Worm (Caenorhabditis elegans) whole organism, L4 larva: ENCODE results near the gene rab-39.

Experiments used
- F10B5.3 ChIP-seq: sonication (generic microtip); optimal IDR thresholded peaks from 2 replicates; lab custom pipeline; 2016; ENCODE audit warnings: mild to moderate bottlenecking, missing genetic modification characterization, missing compliant biosample characterization
- F26F4.8 ChIP-seq: fragments of 200-800 bp; sonication (Bioruptor generic); conservative IDR thresholded peaks from 2 replicates; pipeline ENCODE4 v1.3.6; 2022; ENCODE audit warnings: missing genetic modification characterization, missing compliant biosample characterization
- F44E2.7 ChIP-seq: fragments of 200-800 bp; sonication (Bioruptor generic); IDR thresholded peaks from 2 replicates; pipeline ENCODE4 v2.1.2; 2022; ENCODE audit warnings: missing genetic modification characterization, missing compliant biosample characterization
- F49E8.2 ChIP-seq: sonication (generic microtip); optimal IDR thresholded peaks from 2 replicates; lab custom pipeline; 2016; ENCODE audit warnings: missing compliant biosample characterization, mild to moderate bottlenecking, missing genetic modification characterization, borderline replicate concordance
- R02D3.7 ChIP-seq: fragments of 150-350 bp; sonication (generic microtip); optimal IDR thresholded peaks from 3 replicates; lab custom pipeline; 2014; ENCODE audit warnings: missing biosample characterization, missing genetic modification characterization
- T26A8.4 ChIP-seq: fragments of 200-800 bp; sonication (Bioruptor generic); IDR thresholded peaks from 2 replicates; pipeline ENCODE4 v1.3.6; 2022; ENCODE audit warnings: missing genetic modification characterization, missing compliant biosample characterization
- Y105C5A.15 ChIP-seq: fragments of 200-800 bp; sonication (Bioruptor generic); IDR thresholded peaks from 2 replicates; pipeline ENCODE4 v1.3.6; 2022; ENCODE audit warnings: missing genetic modification characterization, missing compliant biosample characterization
- Y5F2A.4 ChIP-seq: fragments of 200-800 bp; sonication (Bioruptor generic); optimal IDR thresholded peaks from 2 replicates; lab custom pipeline; 2018; ENCODE audit warnings: mild to moderate bottlenecking, missing genetic modification characterization, missing compliant biosample characterization
- ZK337.2 ChIP-seq: fragments of 200-800 bp; sonication (Bioruptor generic); IDR thresholded peaks from 2 replicates; pipeline ENCODE4 v1.3.6; 2022; ENCODE audit warnings: missing genetic modification reagents, missing genetic modification characterization, missing compliant biosample characterization
- ZK546.5 ChIP-seq, 2 experiments: sonication (generic microtip); optimal IDR thresholded peaks; 2 replicates each; lab custom pipeline; 2017; ENCODE audit warnings: missing biosample characterization in 2 of 2, missing genetic modification characterization in 2 of 2
- aha-1 ChIP-seq: fragments of 150-350 bp; peaks from one replicate; lab custom pipeline; 2014; ENCODE audit warnings: missing biosample characterization, missing genetic modification characterization
- ama-1 ChIP-seq: fragments of 150-350 bp; optimal IDR thresholded peaks from 2 replicates; lab custom pipeline; 2014; ENCODE audit warnings: inconsistent platforms, mixed read lengths
- ceh-20 ChIP-seq: fragments of 200-800 bp; sonication (Bioruptor generic); IDR thresholded peaks from 2 replicates; pipeline ENCODE4 v1.3.6; 2022; ENCODE audit warnings: missing genetic modification reagents, missing genetic modification characterization, missing compliant biosample characterization
- ceh-28 ChIP-seq: fragments of 150-350 bp; optimal IDR thresholded peaks from 2 replicates; lab custom pipeline; 2014; ENCODE audit warnings: missing biosample characterization, missing genetic modification reagents, missing genetic modification characterization
- ceh-44 ChIP-seq: fragments of 200-800 bp; sonication (Bioruptor generic); IDR thresholded peaks from 2 replicates; pipeline ENCODE4 v1.3.6; 2022; ENCODE audit warnings: missing genetic modification reagents, missing genetic modification characterization, missing compliant biosample characterization
- ceh-62 ChIP-seq: sonication (generic microtip); optimal IDR thresholded peaks from 2 replicates; lab custom pipeline; 2017; ENCODE audit warnings: missing biosample characterization, missing genetic modification characterization
- daf-16 ChIP-seq, 3 experiments: sonication (generic microtip); optimal IDR thresholded peaks; 2 replicates each; lab custom pipeline; 2016 to 2017; ENCODE audit warnings: missing genetic modification characterization in 3 of 3, missing genetic modification reagents in 3 of 3, mild to moderate bottlenecking in 2 of 3, missing compliant biosample characterization in 2 of 3, missing biosample characterization in 1 of 3, moderate library complexity in 1 of 3
- dmd-6 ChIP-seq: fragments of 200-800 bp; sonication (Bioruptor generic); IDR thresholded peaks from 2 replicates; pipeline ENCODE4 v1.3.6; 2022; ENCODE audit warnings: missing genetic modification reagents, missing genetic modification characterization, missing compliant biosample characterization
- dmd-9 ChIP-seq: fragments of 200-800 bp; sonication (Bioruptor generic); IDR thresholded peaks from 2 replicates; pipeline ENCODE4 v1.3.6; 2022; ENCODE audit warnings: missing genetic modification reagents, missing genetic modification characterization, missing compliant biosample characterization
- dpl-1 ChIP-seq: fragments of 150-350 bp; optimal IDR thresholded peaks from 2 replicates; lab custom pipeline; 2014; ENCODE audit warnings: missing biosample characterization, missing genetic modification reagents, missing genetic modification characterization
- duxl-1 ChIP-seq: sonication (generic microtip); optimal IDR thresholded peaks from 2 replicates; lab custom pipeline; 2016; ENCODE audit warnings: mild to moderate bottlenecking, missing genetic modification characterization, moderate library complexity, missing compliant biosample characterization; ENCODE audit not compliant: poor library complexity
- dve-1 ChIP-seq: sonication (generic microtip); optimal IDR thresholded peaks from 2 replicates; lab custom pipeline; 2017; ENCODE audit warnings: antibody characterized with exemption, mild to moderate bottlenecking, missing genetic modification characterization, missing compliant biosample characterization; ENCODE audit not compliant: insufficient read depth
- egl-43 ChIP-seq: fragments of 200-800 bp; sonication (Bioruptor generic); IDR thresholded peaks from 2 replicates; pipeline ENCODE4 v1.3.6; 2022; ENCODE audit warnings: missing genetic modification reagents, missing genetic modification characterization, missing compliant biosample characterization
- fkh-10 ChIP-seq: fragments of 150-350 bp; optimal IDR thresholded peaks from 2 replicates; lab custom pipeline; 2014; ENCODE audit warnings: missing biosample characterization, missing genetic modification reagents, missing genetic modification characterization
- gei-8 ChIP-seq: fragments of 200-800 bp; sonication (Bioruptor generic); optimal IDR thresholded peaks from 2 replicates; lab custom pipeline; 2018; ENCODE audit warnings: mild to moderate bottlenecking, missing genetic modification characterization, missing compliant biosample characterization
- hlh-30 ChIP-seq: sonication (generic microtip); optimal IDR thresholded peaks from 2 replicates; lab custom pipeline; 2017; ENCODE audit warnings: antibody characterized with exemption, mild to moderate bottlenecking, missing genetic modification characterization, missing compliant biosample characterization; ENCODE audit not compliant: insufficient read depth
- hmg-1.1 ChIP-seq: fragments of 200-800 bp; sonication (Bioruptor generic); IDR thresholded peaks from 2 replicates; pipeline ENCODE4 v1.3.6; 2022; ENCODE audit warnings: missing genetic modification reagents, missing genetic modification characterization, missing compliant biosample characterization
- jun-1 ChIP-seq: fragments of 150-350 bp; optimal IDR thresholded peaks from 2 replicates; lab custom pipeline; 2014; ENCODE audit warnings: missing biosample characterization, missing genetic modification reagents, missing genetic modification characterization
- lim-7 ChIP-seq: fragments of 200-800 bp; sonication (Bioruptor generic); IDR thresholded peaks from 2 replicates; pipeline ENCODE4 v1.3.6; 2022; ENCODE audit warnings: missing genetic modification characterization, missing compliant biosample characterization
- lin-1 ChIP-seq: fragments of 200-800 bp; sonication (Bioruptor generic); IDR thresholded peaks from 2 replicates; pipeline ENCODE4 v1.3.6; 2022; ENCODE audit warnings: missing genetic modification reagents, missing genetic modification characterization, missing compliant biosample characterization
- lir-3 ChIP-seq: sonication (generic microtip); optimal IDR thresholded peaks from 2 replicates; lab custom pipeline; 2016; ENCODE audit warnings: mild to moderate bottlenecking, missing genetic modification characterization, missing compliant biosample characterization
- madf-5 ChIP-seq, 2 experiments: fragments of 200-800 bp; sonication (Bioruptor generic); IDR thresholded peaks; 2 replicates each; pipeline ENCODE4 v1.3.6; 2022; ENCODE audit warnings: missing compliant biosample characterization in 2 of 2, missing genetic modification characterization in 2 of 2
- mdl-1 ChIP-seq, 2 experiments: fragments of 150-350 bp in 1 of 2; sonication (generic microtip) in 1 of 2; optimal IDR thresholded peaks; 2 replicates each; lab custom pipeline; 2014 to 2017; ENCODE audit warnings: missing biosample characterization in 2 of 2, missing genetic modification characterization in 2 of 2
- mdt-29 ChIP-seq: fragments of 200-800 bp; sonication (Bioruptor generic); IDR thresholded peaks from 2 replicates; pipeline ENCODE4 v1.3.6; 2022; ENCODE audit warnings: missing genetic modification reagents, missing genetic modification characterization, missing compliant biosample characterization
- mep-1 ChIP-seq: fragments of 150-350 bp; sonication (generic microtip); optimal IDR thresholded peaks from 3 replicates; lab custom pipeline; 2014; ENCODE audit warnings: missing biosample characterization, missing genetic modification characterization
- nhr-10 ChIP-seq: fragments of 150-350 bp; optimal IDR thresholded peaks from 2 replicates; lab custom pipeline; 2014; ENCODE audit warnings: missing biosample characterization, missing genetic modification characterization
- nhr-11 ChIP-seq: fragments of 150-350 bp; optimal IDR thresholded peaks from 2 replicates; lab custom pipeline; 2014; ENCODE audit warnings: missing biosample characterization, missing genetic modification characterization
- nhr-28 ChIP-seq: fragments of 150-350 bp; optimal IDR thresholded peaks from 2 replicates; lab custom pipeline; 2014; ENCODE audit warnings: missing biosample characterization, missing genetic modification characterization
- nhr-42 ChIP-seq: fragments of 200-800 bp; sonication (Bioruptor generic); IDR thresholded peaks from 2 replicates; pipeline ENCODE4 v1.3.6; 2022; ENCODE audit warnings: missing genetic modification characterization, missing compliant biosample characterization
- nhr-6 ChIP-seq: fragments of 150-350 bp; optimal IDR thresholded peaks from 2 replicates; lab custom pipeline; 2014; ENCODE audit warnings: missing biosample characterization, missing genetic modification characterization
- nhr-77 ChIP-seq: fragments of 150-350 bp; optimal IDR thresholded peaks from 2 replicates; lab custom pipeline; 2014; ENCODE audit warnings: missing biosample characterization, missing genetic modification characterization
- php-3 ChIP-seq: fragments of 200-800 bp; sonication (Bioruptor generic); IDR thresholded peaks from 2 replicates; pipeline ENCODE4 v1.3.6; 2022; ENCODE audit warnings: missing genetic modification reagents, missing genetic modification characterization, missing compliant biosample characterization
- pqm-1 ChIP-seq: sonication (generic microtip); optimal IDR thresholded peaks from 2 replicates; lab custom pipeline; 2017; ENCODE audit warnings: missing biosample characterization, missing genetic modification characterization
- rbr-2 ChIP-seq: sonication (generic microtip); optimal IDR thresholded peaks from 2 replicates; lab custom pipeline; 2016; ENCODE audit warnings: missing genotype, missing genetic modification characterization, missing compliant biosample characterization
- sdz-12 ChIP-seq: fragments of 200-800 bp; sonication (Bioruptor generic); optimal IDR thresholded peaks from 2 replicates; lab custom pipeline; 2018; ENCODE audit warnings: mild to moderate bottlenecking, missing genetic modification characterization, missing compliant biosample characterization
- spr-1 ChIP-seq: sonication (generic microtip); optimal IDR thresholded peaks from 2 replicates; lab custom pipeline; 2016; ENCODE audit warnings: mild to moderate bottlenecking, missing genetic modification characterization, missing compliant biosample characterization
- vab-7 ChIP-seq: fragments of 200-800 bp; sonication (Bioruptor generic); IDR thresholded peaks from 2 replicates; pipeline ENCODE4 v1.3.6; 2022; ENCODE audit warnings: missing genetic modification reagents, missing genetic modification characterization, missing compliant biosample characterization
- zfp-2 ChIP-seq: sonication (generic microtip); optimal IDR thresholded peaks from 2 replicates; lab custom pipeline; 2016; ENCODE audit warnings: mild to moderate bottlenecking, missing genetic modification characterization, missing compliant biosample characterization
- zip-11 ChIP-seq: fragments of 200-800 bp; sonication (Bioruptor generic); IDR thresholded peaks from 2 replicates; pipeline ENCODE4 v1.3.6; 2022; ENCODE audit warnings: missing genetic modification characterization, missing compliant biosample characterization
- zip-2 ChIP-seq: fragments of 150-350 bp; optimal IDR thresholded peaks from 2 replicates; lab custom pipeline; 2014; ENCODE audit warnings: missing biosample characterization, missing genetic modification characterization

Gene rab-39

ce11 chrII:9303545-9303944, 19.2 kb downstream of the rab-39 start:
- TF ChIP-seq php-3 (GFP tag; lab: Robert Waterston, UW) (no peak), jun-1 (tag; lab: Kevin White, UChicago) (no peak), ceh-28 (tag; lab: Kevin White, UChicago) (no peak), gei-8 (GFP tag; lab: Kevin White, UChicago) (no peak), vab-7 (GFP tag; lab: Robert Waterston, UW) (no peak), F49E8.2 (tag; lab: Kevin White, UChicago) (no peak), nhr-42 (GFP tag; lab: Robert Waterston, UW) (no peak), ZK546.5 (tag; optimal IDR thresholded peaks at IDR 0.05; lab: Kevin White, UChicago) (no peak), ama-1 (lab: Kevin White, UChicago) (no peak), Y5F2A.4 (GFP tag; lab: Kevin White, UChicago) (no peak), lin-1 (no peak), zip-11 (no peak), lim-7 (GFP tag; lab: Robert Waterston, UW) (no peak), dpl-1 (GFP tag; lab: Kevin White, UChicago) (no peak), T26A8.4 (GFP tag; lab: Robert Waterston, UW) (no peak), hmg-1.1 (GFP tag; lab: Robert Waterston, UW) (no peak), Y105C5A.15 (no peak), mdl-1 (tag; optimal IDR thresholded peaks at IDR 0.05; lab: Kevin White, UChicago) (no peak), mdt-29 (no peak)

DNA sequence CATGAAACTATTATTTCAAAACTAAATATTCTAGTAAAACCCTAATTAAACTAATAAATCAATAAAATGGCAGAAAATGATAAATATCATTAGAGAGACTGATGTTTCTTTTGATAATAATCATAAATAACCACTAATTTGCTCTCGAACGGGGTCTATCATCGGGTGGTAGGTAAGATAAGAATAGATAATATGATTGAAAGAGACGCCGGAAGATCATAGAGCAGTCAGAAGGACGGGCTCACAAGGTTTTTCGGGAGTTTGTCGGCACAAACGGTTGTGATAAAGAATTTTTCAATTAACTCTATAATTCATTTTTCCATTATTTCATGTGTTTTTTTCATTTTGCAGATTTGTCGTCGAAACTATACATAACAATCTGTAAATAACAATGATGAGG, 21.7 kb downstream of the rab-39 start:
- TF ChIP-seq madf-5 (GFP tag; IDR thresholded peaks at IDR 0.05; lab: Robert Waterston, UW) (no peak), F10B5.3 (tag; lab: Kevin White, UChicago) (no peak), daf-16 (GFP tag; optimal IDR thresholded peaks at IDR 0.05; lab: Kevin White, UChicago) (peak in 1 of 2 experiments; percentile 55), daf-16 (tag; optimal IDR thresholded peaks at IDR 0.05; lab: Kevin White, UChicago) (peak; percentile 54), T26A8.4 (GFP tag; lab: Robert Waterston, UW) (no peak), ceh-20 (GFP tag; lab: Robert Waterston, UW) (peak; percentile 41; the same call in 1 of the 2 replicates), pqm-1 (tag; lab: Kevin White, UChicago) (peak; percentile 98), nhr-77 (tag; lab: Kevin White, UChicago) (peak; percentile 27), nhr-6 (tag; lab: Kevin White, UChicago) (no peak), lin-1 (peak; percentile 83), dmd-6 (GFP tag; lab: Robert Waterston, UW) (peak; percentile 78), dmd-9 (GFP tag; lab: Robert Waterston, UW) (no peak), dve-1 (tag; lab: Kevin White, UChicago) (peak; percentile 79), ama-1 (lab: Kevin White, UChicago) (no peak), R02D3.7 (tag; lab: Kevin White, UChicago) (no peak), gei-8 (GFP tag; lab: Kevin White, UChicago) (no peak), hmg-1.1 (GFP tag; lab: Robert Waterston, UW) (no peak), duxl-1 (tag; lab: Kevin White, UChicago) (no peak), F26F4.8 (GFP tag; lab: Robert Waterston, UW) (no peak), spr-1 (tag; lab: Kevin White, UChicago) (no peak), zip-2 (tag; lab: Kevin White, UChicago) (no peak), ZK337.2 (no peak), egl-43 (no peak), nhr-10 (tag; lab: Kevin White, UChicago) (no peak), fkh-10 (no peak), rbr-2 (tag; lab: Kevin White, UChicago) (no peak), mep-1 (peak; percentile 13), lir-3 (no peak), ceh-28 (tag; lab: Kevin White, UChicago) (no peak), aha-1 (tag; lab: Kevin White, UChicago) (no peak), zfp-2 (tag; lab: Kevin White, UChicago) (no peak), F44E2.7 (GFP tag; lab: Robert Waterston, UW) (no peak), hlh-30 (tag; lab: Kevin White, UChicago) (peak; percentile 64), php-3 (GFP tag; lab: Robert Waterston, UW) (peak; percentile 93), nhr-11 (no peak), ceh-44 (GFP tag; lab: Robert Waterston, UW) (no peak), nhr-28 (tag; lab: Kevin White, UChicago) (peak; percentile 86), ceh-62 (tag; lab: Kevin White, UChicago) (no peak), sdz-12 (GFP tag; lab: Kevin White, UChicago) (no peak)
